Worm (Caenorhabditis elegans) whole organism, early embryonic: ENCODE data around the gene hdl-2.

Experiments used
- F13C5.2 ChIP-seq: sonication (generic microtip); optimal IDR thresholded peaks from 2 replicates; lab custom pipeline; 2017; ENCODE audit warnings: mild to moderate bottlenecking, missing genetic modification characterization, inconsistent platforms, missing compliant biosample characterization
- ama-1 ChIP-seq: fragments of 150-350 bp; optimal IDR thresholded peaks from 2 replicates; lab custom pipeline; 2014
- ets-7 ChIP-seq: sonication (generic microtip); optimal IDR thresholded peaks from 2 replicates; lab custom pipeline; 2016; ENCODE audit warnings: missing genotype, missing genetic modification characterization, missing compliant biosample characterization
- flt-1 ChIP-seq: fragments of 200-800 bp; sonication (Bioruptor generic); IDR thresholded peaks from 2 replicates; pipeline ENCODE4 v1.3.6; 2022; ENCODE audit warnings: missing genetic modification characterization, missing compliant biosample characterization
- hnd-1 ChIP-seq: sonication (generic microtip); optimal IDR thresholded peaks from 2 replicates; lab custom pipeline; 2016; ENCODE audit warnings: missing genetic modification characterization, missing compliant biosample characterization
- scrt-1 ChIP-seq: fragments of 200-800 bp; sonication (Bioruptor generic); IDR thresholded peaks from 2 replicates; pipeline ENCODE4 v1.3.6; 2022; ENCODE audit warnings: missing genetic modification characterization, missing compliant biosample characterization
- sea-1 ChIP-seq: fragments of 200-800 bp; sonication (Bioruptor generic); conservative IDR thresholded peaks from 2 replicates; pipeline ENCODE4 v1.3.6; 2022; ENCODE audit warnings: missing genetic modification characterization, missing compliant biosample characterization

ce11 chrIV:8847918-8848317, 26.0 kb upstream of the hdl-2 start, which contains the start of gene col-118:
- TF ChIP-seq F13C5.2 (tag; lab: Kevin White, UChicago) = no peak
- no peak for TF ChIP-seq hnd-1
- TF ChIP-seq sea-1 (GFP tag; lab: Robert Waterston, UW) = no peak
- no peak for TF ChIP-seq ama-1 (lab: Kevin White, UChicago)
- TF ChIP-seq scrt-1 = no peak
- TF ChIP-seq flt-1 = no peak
- TF ChIP-seq ets-7 = no peak
